Worm (Caenorhabditis elegans) whole organism, late embryonic: ENCODE measurements around the gene acer-1.

ENCODE experiments used
- C38D4.7 ChIP-seq: fragments of 200-800 bp; sonication (Bioruptor generic); optimal IDR thresholded peaks from 2 replicates; lab custom pipeline; 2018; ENCODE audit warnings: mild to moderate bottlenecking, missing genetic modification characterization, moderate library complexity, missing compliant biosample characterization
- F13H6.1 ChIP-seq: sonication (generic microtip); optimal IDR thresholded peaks from 2 replicates; lab custom pipeline; 2016; ENCODE audit warnings: missing genetic modification characterization, missing compliant biosample characterization
- K02D7.2 ChIP-seq: sonication (generic microtip); optimal IDR thresholded peaks from 2 replicates; lab custom pipeline; 2017; ENCODE audit warnings: mild to moderate bottlenecking, missing genetic modification characterization, missing compliant biosample characterization
- K09A11.1 ChIP-seq: sonication (generic microtip); optimal IDR thresholded peaks from 2 replicates; lab custom pipeline; 2017; ENCODE audit warnings: antibody characterized with exemption, mild to moderate bottlenecking, missing genetic modification characterization, missing compliant biosample characterization; ENCODE audit not compliant: insufficient read depth
- T23F11.4 ChIP-seq: fragments of 200-800 bp; sonication (Bioruptor generic); optimal IDR thresholded peaks from 2 replicates; lab custom pipeline; 2018; ENCODE audit warnings: mild to moderate bottlenecking, missing genetic modification characterization, missing compliant biosample characterization
- ahr-1 ChIP-seq: sonication (generic microtip); optimal IDR thresholded peaks from 2 replicates; lab custom pipeline; 2016; ENCODE audit warnings: missing genetic modification characterization, missing compliant biosample characterization
- ceh-14 ChIP-seq: sonication (generic microtip); optimal IDR thresholded peaks from 2 replicates; lab custom pipeline; 2016; ENCODE audit warnings: missing genotype, missing genetic modification characterization, missing compliant biosample characterization
- ceh-19 ChIP-seq: fragments of 200-800 bp; sonication (Bioruptor generic); optimal IDR thresholded peaks from 2 replicates; lab custom pipeline; 2018; ENCODE audit warnings: mild to moderate bottlenecking, missing genetic modification characterization, missing compliant biosample characterization
- ceh-34 ChIP-seq: sonication (generic microtip); optimal IDR thresholded peaks from 2 replicates; lab custom pipeline; 2016; ENCODE audit warnings: mild to moderate bottlenecking, missing genetic modification characterization, missing compliant biosample characterization
- ceh-48 ChIP-seq: sonication (generic microtip); optimal IDR thresholded peaks from 2 replicates; lab custom pipeline; 2016; ENCODE audit warnings: missing genetic modification characterization, inconsistent platforms, missing compliant biosample characterization
- ceh-9 ChIP-seq: sonication (generic microtip); optimal IDR thresholded peaks from 2 replicates; lab custom pipeline; 2016; ENCODE audit warnings: mild to moderate bottlenecking, missing genetic modification characterization, inconsistent platforms, missing compliant biosample characterization
- che-1 ChIP-seq: sonication (generic microtip); optimal IDR thresholded peaks from 2 replicates; lab custom pipeline; 2016; ENCODE audit warnings: mild to moderate bottlenecking, missing genetic modification characterization, missing compliant biosample characterization
- dmd-4 ChIP-seq: sonication (generic microtip); optimal IDR thresholded peaks from 2 replicates; lab custom pipeline; 2016; ENCODE audit warnings: borderline replicate concordance, missing genetic modification characterization, missing compliant biosample characterization
- elt-2 ChIP-seq: sonication (generic microtip); optimal IDR thresholded peaks from 2 replicates; lab custom pipeline; 2016; ENCODE audit warnings: missing genetic modification reagents, missing genetic modification characterization, missing compliant biosample characterization
- fax-1 ChIP-seq: sonication (generic microtip); optimal IDR thresholded peaks from 2 replicates; lab custom pipeline; 2016; ENCODE audit warnings: missing genotype, missing genetic modification characterization, missing compliant biosample characterization
- fkh-10 ChIP-seq: fragments of 150-350 bp; optimal IDR thresholded peaks from 2 replicates; lab custom pipeline; 2014; ENCODE audit warnings: missing biosample characterization, missing genetic modification reagents, missing genetic modification characterization
- gmeb-2 ChIP-seq: sonication (generic microtip); optimal IDR thresholded peaks from 2 replicates; lab custom pipeline; 2016; ENCODE audit warnings: missing genetic modification characterization, inconsistent platforms, missing compliant biosample characterization
- hlh-15 ChIP-seq: sonication (generic microtip); optimal IDR thresholded peaks from 2 replicates; lab custom pipeline; 2016; ENCODE audit warnings: missing genetic modification characterization, missing compliant biosample characterization
- hlh-30 ChIP-seq: sonication (generic microtip); optimal IDR thresholded peaks from 2 replicates; lab custom pipeline; 2017; ENCODE audit warnings: antibody characterized with exemption, missing genetic modification characterization, missing compliant biosample characterization; ENCODE audit not compliant: insufficient read depth
- hlh-8 ChIP-seq: sonication (generic microtip); optimal IDR thresholded peaks from 2 replicates; lab custom pipeline; 2016; ENCODE audit warnings: missing genotype, missing genetic modification characterization, missing compliant biosample characterization
- lim-6 ChIP-seq: sonication (generic microtip); optimal IDR thresholded peaks from 2 replicates; lab custom pipeline; 2016; ENCODE audit warnings: missing genetic modification characterization, missing compliant biosample characterization
- lin-11 ChIP-seq: fragments of 200-800 bp; sonication (Bioruptor generic); optimal IDR thresholded peaks from 2 replicates; lab custom pipeline; 2018; ENCODE audit warnings: mild to moderate bottlenecking, missing genetic modification characterization, missing compliant biosample characterization
- mec-3 ChIP-seq: sonication (generic microtip); optimal IDR thresholded peaks from 2 replicates; lab custom pipeline; 2016; ENCODE audit warnings: borderline replicate concordance, missing genetic modification characterization, missing compliant biosample characterization
- nhr-11 ChIP-seq: fragments of 150-350 bp; optimal IDR thresholded peaks from 2 replicates; lab custom pipeline; 2014; ENCODE audit warnings: missing biosample characterization, missing genetic modification characterization
- odd-2 ChIP-seq: sonication (generic microtip); optimal IDR thresholded peaks from 2 replicates; lab custom pipeline; 2017; ENCODE audit warnings: antibody characterized with exemption, mild to moderate bottlenecking, missing genetic modification characterization, missing compliant biosample characterization
- pag-3 ChIP-seq: sonication (generic microtip); optimal IDR thresholded peaks from 2 replicates; lab custom pipeline; 2016; ENCODE audit warnings: missing compliant biosample characterization, missing genetic modification characterization, borderline replicate concordance
- pat-9 ChIP-seq: fragments of 200-800 bp; sonication (Bioruptor generic); optimal IDR thresholded peaks from 2 replicates; lab custom pipeline; 2018; ENCODE audit warnings: mild to moderate bottlenecking, missing genetic modification characterization, moderate library complexity, missing compliant biosample characterization
- pax-1 ChIP-seq: fragments of 150-350 bp; optimal IDR thresholded peaks from 2 replicates; lab custom pipeline; 2014; ENCODE audit warnings: missing biosample characterization, missing genetic modification characterization
- pha-2 ChIP-seq: sonication (generic microtip); optimal IDR thresholded peaks from 2 replicates; lab custom pipeline; 2017; ENCODE audit warnings: mild to moderate bottlenecking, missing genetic modification characterization, missing compliant biosample characterization
- pqm-1 ChIP-seq: sonication (generic microtip); optimal IDR thresholded peaks from 2 replicates; lab custom pipeline; 2016; ENCODE audit warnings: missing genetic modification characterization, missing compliant biosample characterization
- pros-1 ChIP-seq: fragments of 150-350 bp; optimal IDR thresholded peaks from 2 replicates; lab custom pipeline; 2014; ENCODE audit warnings: missing biosample characterization, missing genetic modification reagents, missing genetic modification characterization
- rnt-1 ChIP-seq: sonication (generic microtip); optimal IDR thresholded peaks from 2 replicates; lab custom pipeline; 2016; ENCODE audit warnings: missing genetic modification characterization, missing compliant biosample characterization
- sdc-2 ChIP-seq: sonication (generic microtip); optimal IDR thresholded peaks from 2 replicates; lab custom pipeline; 2016; ENCODE audit warnings: missing genotype, missing genetic modification characterization, missing compliant biosample characterization
- tbx-2 ChIP-seq: sonication (generic microtip); optimal IDR thresholded peaks from 2 replicates; lab custom pipeline; 2016; ENCODE audit warnings: missing genetic modification characterization, missing compliant biosample characterization
- ttx-3 ChIP-seq: sonication (generic microtip); optimal IDR thresholded peaks from 2 replicates; lab custom pipeline; 2016; ENCODE audit warnings: missing genetic modification reagents, missing genetic modification characterization, missing compliant biosample characterization
- unc-42 ChIP-seq: sonication (generic microtip); optimal IDR thresholded peaks from 2 replicates; lab custom pipeline; 2016; ENCODE audit warnings: missing genotype, missing genetic modification characterization, missing compliant biosample characterization
- unc-55 ChIP-seq: sonication (generic microtip); optimal IDR thresholded peaks from 2 replicates; lab custom pipeline; 2017; ENCODE audit warnings: missing biosample characterization, missing genetic modification reagents, missing genetic modification characterization
- zip-5 ChIP-seq: sonication (generic microtip); optimal IDR thresholded peaks from 2 replicates; lab custom pipeline; 2016; ENCODE audit warnings: missing genetic modification characterization, missing compliant biosample characterization
- ztf-16 ChIP-seq: sonication (generic microtip); optimal IDR thresholded peaks from 2 replicates; lab custom pipeline; 2017; ENCODE audit warnings: missing genetic modification characterization, missing compliant biosample characterization

acer-1 gene

ce11 chrII:6853059-6853466 is 37.1 kb downstream of the acer-1 start (continued):
- TF ChIP-seq zip-5 (tag; lab: Kevin White, UChicago) (peak; percentile 35), hlh-8 (peak; percentile 83), ceh-9 (tag; lab: Kevin White, UChicago) (peak; percentile 73), pax-1 (tag; lab: Kevin White, UChicago) (no peak), mec-3 (tag; lab: Kevin White, UChicago) (no peak), lin-11 (peak; percentile 78), T23F11.4 (GFP tag; lab: Kevin White, UChicago) (peak; percentile 84), pros-1 (peak; percentile 5), odd-2 (tag; lab: Kevin White, UChicago) (peak; percentile 49), K02D7.2 (tag; lab: Kevin White, UChicago) (peak; percentile 50), lim-6 (peak; percentile 37), tbx-2 (peak; percentile 83), unc-42 (peak; percentile 41), hlh-30 (peak; percentile 29), ztf-16 (tag; lab: Kevin White, UChicago) (peak; percentile 82), ceh-48 (tag; lab: Kevin White, UChicago) (peak; percentile 60)

- no peak for TF ChIP-seq ahr-1
- TF ChIP-seq ceh-34 (tag; lab: Kevin White, UChicago): no peak
- TF ChIP-seq hlh-8: no peak
- no peak for TF ChIP-seq ttx-3 (tag; lab: Kevin White, UChicago)
- TF ChIP-seq K09A11.1: no peak
- TF ChIP-seq gmeb-2 (tag; lab: Kevin White, UChicago): no peak
- no peak for TF ChIP-seq zip-5 (tag; lab: Kevin White, UChicago)
- no peak for TF ChIP-seq pat-9
- no peak for TF ChIP-seq hlh-15 (tag; lab: Kevin White, UChicago)
- no peak for TF ChIP-seq che-1 (tag; lab: Kevin White, UChicago)
- TF ChIP-seq elt-2 (tag; lab: Kevin White, UChicago): no peak
- no peak for TF ChIP-seq F13H6.1 (tag; lab: Kevin White, UChicago)
- no peak for TF ChIP-seq unc-42
- no peak for TF ChIP-seq pqm-1
- no peak for TF ChIP-seq ceh-14 (tag; lab: Kevin White, UChicago)
- no peak for TF ChIP-seq unc-55 (GFP tag; lab: Kevin White, UChicago)
- no peak for TF ChIP-seq lin-11
- no peak for TF ChIP-seq tbx-2
These were observed 38.3 kb downstream of the acer-1 start, which contains the start of gene C04A2.15 for ce11 chrII:6851938-6852337. Gene C04A2.15 (plus strand): TSS chrII:6852236.

DNA sequence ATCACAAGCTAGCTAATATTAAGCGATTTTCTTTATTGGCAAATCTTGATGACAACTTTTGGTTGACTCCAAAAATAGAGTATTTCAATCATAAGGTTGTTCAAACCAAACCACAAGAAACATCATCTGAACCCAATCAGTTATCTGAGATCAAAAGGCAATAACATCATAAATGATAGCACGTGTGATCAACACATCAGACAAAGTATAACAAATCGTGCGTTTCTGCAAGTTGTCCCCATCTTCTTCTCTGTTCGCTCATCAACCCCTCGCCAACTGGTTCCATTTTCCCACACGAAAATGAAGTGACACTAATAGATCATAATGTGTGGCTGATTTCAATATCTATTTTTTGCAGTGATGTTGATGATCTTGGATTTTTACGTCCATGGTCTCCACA is 40.9 kb downstream of the acer-1 start:
- no peak for TF ChIP-seq C38D4.7 (GFP tag; lab: Kevin White, UChicago)
- no peak for TF ChIP-seq pag-3 (tag; lab: Kevin White, UChicago)
- no peak for TF ChIP-seq rnt-1 (tag; lab: Kevin White, UChicago)
- no peak for TF ChIP-seq fax-1 (tag; lab: Kevin White, UChicago)
- no peak for TF ChIP-seq ceh-34 (tag; lab: Kevin White, UChicago)
- TF ChIP-seq ceh-19 (GFP tag; lab: Kevin White, UChicago): no peak
- TF ChIP-seq ztf-16 (tag; lab: Kevin White, UChicago): no peak
- TF ChIP-seq hlh-15 (tag; lab: Kevin White, UChicago): no peak
- TF ChIP-seq dmd-4 (tag; lab: Kevin White, UChicago): no peak
- TF ChIP-seq fkh-10 (GFP tag; lab: Kevin White, UChicago): no peak
- TF ChIP-seq pqm-1: no peak
- no peak for TF ChIP-seq pha-2 (tag; lab: Kevin White, UChicago)
- TF ChIP-seq nhr-11 (tag; lab: Kevin White, UChicago): no peak
- TF ChIP-seq sdc-2: no peak
- TF ChIP-seq, all 69 proteins: peak for 0
